Fruit fly (Drosophila melanogaster): ENCODE data around the gene Cyp4d1.

dm6 chrX:2140487-2140886 lies 21.5 kb downstream of the Cyp4d1 start:
- no peak for TF ChIP-seq usp (GFP tag; optimal IDR thresholded peaks at IDR 0.05)
- no peak for TF ChIP-seq Dfd (GFP tag; optimal IDR thresholded peaks at IDR 0.05)
- TF ChIP-seq OdsH (GFP tag; optimal IDR thresholded peaks at IDR 0.05) = no peak
- no peak for TF ChIP-seq h (GFP tag; optimal IDR thresholded peaks at IDR 0.05)
- no peak for TF ChIP-seq Mio (GFP tag; optimal IDR thresholded peaks at IDR 0.05)
- no peak for TF ChIP-seq dmrt93B (GFP tag; optimal IDR thresholded peaks at IDR 0.05)
- TF ChIP-seq CG32264 (GFP tag; optimal IDR thresholded peaks at IDR 0.05) = no peak
- no peak for TF ChIP-seq tai (GFP tag; optimal IDR thresholded peaks at IDR 0.05)
- no peak for TF ChIP-seq psq (GFP tag; optimal IDR thresholded peaks at IDR 0.05)
- TF ChIP-seq N (GFP tag; optimal IDR thresholded peaks at IDR 0.05) = no peak
- TF ChIP-seq dsf (GFP tag; optimal IDR thresholded peaks at IDR 0.05; ENCODE audit: borderline replicate concordance) = no peak
- TF ChIP-seq lola (GFP tag; optimal IDR thresholded peaks at IDR 0.05) = no peak
- no peak for TF ChIP-seq jim (GFP tag; optimal IDR thresholded peaks at IDR 0.05)
